Worm (Caenorhabditis elegans) whole organism, L4 larva: ENCODE data around the gene sars-2.

ENCODE experiments used
- F37D6.2 ChIP-seq: sonication (generic microtip); optimal IDR thresholded peaks from 2 replicates; lab custom pipeline; 2016; ENCODE audit warnings: mild to moderate bottlenecking, missing genetic modification characterization, missing compliant biosample characterization
- R02D3.7 ChIP-seq: fragments of 150-350 bp; sonication (generic microtip); optimal IDR thresholded peaks from 3 replicates; lab custom pipeline; 2014; ENCODE audit warnings: missing biosample characterization, missing genetic modification characterization
- T20F7.1 ChIP-seq: fragments of 200-800 bp; sonication (Bioruptor generic); optimal IDR thresholded peaks from 2 replicates; lab custom pipeline; 2018; ENCODE audit warnings: mild to moderate bottlenecking, missing genetic modification characterization, missing compliant biosample characterization
- Y48G9A.11 ChIP-seq: fragments of 200-800 bp; sonication (Bioruptor generic); IDR thresholded peaks from 2 replicates; pipeline ENCODE4 v1.3.6; 2022; ENCODE audit warnings: missing genetic modification reagents, missing genetic modification characterization, missing compliant biosample characterization
- ZK337.2 ChIP-seq: fragments of 200-800 bp; sonication (Bioruptor generic); IDR thresholded peaks from 2 replicates; pipeline ENCODE4 v1.3.6; 2022; ENCODE audit warnings: missing genetic modification reagents, missing genetic modification characterization, missing compliant biosample characterization
- aha-1 ChIP-seq: fragments of 150-350 bp; peaks from one replicate; lab custom pipeline; 2014; ENCODE audit warnings: missing biosample characterization, missing genetic modification characterization
- arid-1 ChIP-seq: fragments of 200-800 bp; sonication (Bioruptor generic); conservative IDR thresholded peaks from 2 replicates; pipeline ENCODE4 v1.3.6; 2022; ENCODE audit warnings: missing genetic modification reagents, missing genetic modification characterization, missing compliant biosample characterization
- attf-4 ChIP-seq: sonication (generic microtip); optimal IDR thresholded peaks from 3 replicates; lab custom pipeline; 2017; ENCODE audit warnings: missing biosample characterization, missing genetic modification characterization
- ceh-20 ChIP-seq: fragments of 200-800 bp; sonication (Bioruptor generic); IDR thresholded peaks from 2 replicates; pipeline ENCODE4 v1.3.6; 2022; ENCODE audit warnings: missing genetic modification reagents, missing genetic modification characterization, missing compliant biosample characterization
- ceh-44 ChIP-seq: fragments of 200-800 bp; sonication (Bioruptor generic); IDR thresholded peaks from 2 replicates; pipeline ENCODE4 v1.3.6; 2022; ENCODE audit warnings: missing genetic modification reagents, missing genetic modification characterization, missing compliant biosample characterization
- ceh-82 ChIP-seq: sonication (generic microtip); optimal IDR thresholded peaks from 2 replicates; lab custom pipeline; 2017; ENCODE audit warnings: missing biosample characterization, missing genetic modification characterization
- ces-1 ChIP-seq: fragments of 150-350 bp; sonication (generic microtip); optimal IDR thresholded peaks from 4 replicates; lab custom pipeline; 2014; ENCODE audit warnings: missing biosample characterization, missing genetic modification reagents, missing genetic modification characterization
- cey-2 ChIP-seq: sonication (generic microtip); optimal IDR thresholded peaks from 3 replicates; lab custom pipeline; 2017; ENCODE audit warnings: missing genetic modification characterization, mild to moderate bottlenecking, missing compliant biosample characterization, antibody characterized with exemption, borderline replicate concordance; ENCODE audit not compliant: insufficient read depth
- daf-19 ChIP-seq: fragments of 200-800 bp; sonication (Bioruptor generic); conservative IDR thresholded peaks from 2 replicates; pipeline ENCODE4 v1.3.6; 2022; ENCODE audit warnings: missing genetic modification characterization, missing compliant biosample characterization
- dmd-6 ChIP-seq: fragments of 200-800 bp; sonication (Bioruptor generic); IDR thresholded peaks from 2 replicates; pipeline ENCODE4 v1.3.6; 2022; ENCODE audit warnings: missing genetic modification reagents, missing genetic modification characterization, missing compliant biosample characterization
- dmd-8 ChIP-seq: fragments of 200-800 bp; sonication (Bioruptor generic); IDR thresholded peaks from 2 replicates; pipeline ENCODE4 v1.3.6; 2022; ENCODE audit warnings: missing genetic modification characterization, missing compliant biosample characterization
- dmd-9 ChIP-seq: fragments of 200-800 bp; sonication (Bioruptor generic); IDR thresholded peaks from 2 replicates; pipeline ENCODE4 v1.3.6; 2022; ENCODE audit warnings: missing genetic modification reagents, missing genetic modification characterization, missing compliant biosample characterization
- dpl-1 ChIP-seq: fragments of 150-350 bp; optimal IDR thresholded peaks from 2 replicates; lab custom pipeline; 2014; ENCODE audit warnings: missing biosample characterization, missing genetic modification reagents, missing genetic modification characterization
- dve-1 ChIP-seq: sonication (generic microtip); optimal IDR thresholded peaks from 2 replicates; lab custom pipeline; 2017; ENCODE audit warnings: antibody characterized with exemption, mild to moderate bottlenecking, missing genetic modification characterization, missing compliant biosample characterization; ENCODE audit not compliant: insufficient read depth
- fkh-10 ChIP-seq: fragments of 150-350 bp; optimal IDR thresholded peaks from 2 replicates; lab custom pipeline; 2014; ENCODE audit warnings: missing biosample characterization, missing genetic modification reagents, missing genetic modification characterization
- hif-1 ChIP-seq, 2 experiments: sonication (generic microtip); optimal IDR thresholded peaks; 2 replicates each; lab custom pipeline; 2016 to 2017; ENCODE audit warnings: missing compliant biosample characterization in 2 of 2, missing genetic modification characterization in 2 of 2, missing genetic modification reagents in 2 of 2, missing genotype in 2 of 2, mild to moderate bottlenecking in 1 of 2
- hlh-11 ChIP-seq: fragments of 200-800 bp; sonication (Bioruptor generic); optimal IDR thresholded peaks from 2 replicates; lab custom pipeline; 2018; ENCODE audit warnings: mild to moderate bottlenecking, missing genetic modification characterization, missing compliant biosample characterization
- hlh-30 ChIP-seq: sonication (generic microtip); optimal IDR thresholded peaks from 2 replicates; lab custom pipeline; 2017; ENCODE audit warnings: antibody characterized with exemption, mild to moderate bottlenecking, missing genetic modification characterization, missing compliant biosample characterization; ENCODE audit not compliant: insufficient read depth
- hmg-1.1 ChIP-seq: fragments of 200-800 bp; sonication (Bioruptor generic); IDR thresholded peaks from 2 replicates; pipeline ENCODE4 v1.3.6; 2022; ENCODE audit warnings: missing genetic modification reagents, missing genetic modification characterization, missing compliant biosample characterization
- lin-13 ChIP-seq: fragments of 150-350 bp; optimal IDR thresholded peaks from 2 replicates; lab custom pipeline; 2014; ENCODE audit warnings: missing biosample characterization, missing genetic modification reagents, missing genetic modification characterization
- lin-29 ChIP-seq: fragments of 200-800 bp; sonication (Bioruptor generic); IDR thresholded peaks from 2 replicates; pipeline ENCODE4 v1.3.6; 2022; ENCODE audit warnings: missing genetic modification reagents, missing genetic modification characterization, missing compliant biosample characterization
- lin-38 ChIP-seq: fragments of 200-800 bp; sonication (Bioruptor generic); IDR thresholded peaks from 2 replicates; pipeline ENCODE4 v1.3.6; 2022; ENCODE audit warnings: missing genetic modification reagents, missing genetic modification characterization, missing compliant biosample characterization
- lin-39 ChIP-seq: fragments of 150-350 bp; optimal IDR thresholded peaks from 2 replicates; lab custom pipeline; 2014; ENCODE audit warnings: missing biosample characterization, missing genetic modification reagents, missing genetic modification characterization
- lsy-2 ChIP-seq, 2 experiments: fragments of 150-350 bp in 1 of 2; sonication (generic microtip) in 1 of 2; optimal IDR thresholded peaks; 2 replicates each; lab custom pipeline; 2014 to 2017; ENCODE audit warnings: missing biosample characterization in 2 of 2, missing genetic modification characterization in 2 of 2
- madf-5 ChIP-seq, 2 experiments: fragments of 200-800 bp; sonication (Bioruptor generic); IDR thresholded peaks; 2 replicates each; pipeline ENCODE4 v1.3.6; 2022; ENCODE audit warnings: missing compliant biosample characterization in 2 of 2, missing genetic modification characterization in 2 of 2
- madf-9 ChIP-seq: fragments of 200-800 bp; sonication (Bioruptor generic); conservative IDR thresholded peaks from 2 replicates; pipeline ENCODE4 v1.3.6; 2022; ENCODE audit warnings: missing genetic modification reagents, missing genetic modification characterization, missing compliant biosample characterization
- mdl-1 ChIP-seq, 2 experiments: fragments of 150-350 bp in 1 of 2; sonication (generic microtip) in 1 of 2; optimal IDR thresholded peaks; 2 replicates each; lab custom pipeline; 2014 to 2017; ENCODE audit warnings: missing biosample characterization in 2 of 2, missing genetic modification characterization in 2 of 2
- mes-2 ChIP-seq: sonication (generic microtip); optimal IDR thresholded peaks from 2 replicates; lab custom pipeline; 2016; ENCODE audit warnings: missing genotype, mild to moderate bottlenecking, missing genetic modification characterization, missing compliant biosample characterization; ENCODE audit not compliant: poor library complexity, severe bottlenecking
- mxl-2 ChIP-seq: fragments of 200-800 bp; sonication (Bioruptor generic); conservative IDR thresholded peaks from 2 replicates; pipeline ENCODE4 v1.3.6; 2022; ENCODE audit warnings: missing genetic modification reagents, missing genetic modification characterization, missing compliant biosample characterization
- nhr-11 ChIP-seq: fragments of 150-350 bp; optimal IDR thresholded peaks from 2 replicates; lab custom pipeline; 2014; ENCODE audit warnings: missing biosample characterization, missing genetic modification characterization
- nhr-237 ChIP-seq: sonication (generic microtip); optimal IDR thresholded peaks from 2 replicates; lab custom pipeline; 2017; ENCODE audit warnings: missing biosample characterization, missing genetic modification characterization
- nhr-42 ChIP-seq: fragments of 200-800 bp; sonication (Bioruptor generic); IDR thresholded peaks from 2 replicates; pipeline ENCODE4 v1.3.6; 2022; ENCODE audit warnings: missing genetic modification characterization, missing compliant biosample characterization
- nhr-48 ChIP-seq: sonication (generic microtip); optimal IDR thresholded peaks from 2 replicates; lab custom pipeline; 2016; ENCODE audit warnings: mild to moderate bottlenecking, missing genetic modification characterization, missing compliant biosample characterization
- nhr-6 ChIP-seq: fragments of 150-350 bp; optimal IDR thresholded peaks from 2 replicates; lab custom pipeline; 2014; ENCODE audit warnings: missing biosample characterization, missing genetic modification characterization
- pqm-1 ChIP-seq: sonication (generic microtip); optimal IDR thresholded peaks from 2 replicates; lab custom pipeline; 2017; ENCODE audit warnings: missing biosample characterization, missing genetic modification characterization
- rbr-2 ChIP-seq: sonication (generic microtip); optimal IDR thresholded peaks from 2 replicates; lab custom pipeline; 2016; ENCODE audit warnings: missing genotype, missing genetic modification characterization, missing compliant biosample characterization
- sdz-12 ChIP-seq: fragments of 200-800 bp; sonication (Bioruptor generic); optimal IDR thresholded peaks from 2 replicates; lab custom pipeline; 2018; ENCODE audit warnings: mild to moderate bottlenecking, missing genetic modification characterization, missing compliant biosample characterization
- set-16 ChIP-seq: fragments of 200-800 bp; sonication (Bioruptor generic); IDR thresholded peaks from 2 replicates; pipeline ENCODE4 v1.3.6; 2022; ENCODE audit warnings: missing genetic modification reagents, missing genetic modification characterization, missing compliant biosample characterization
- skn-1 ChIP-seq: fragments of 150-350 bp; optimal IDR thresholded peaks from 2 replicates; lab custom pipeline; 2014; ENCODE audit warnings: missing biosample characterization, missing genetic modification characterization
- snpc-4 ChIP-seq: fragments of 150-350 bp; optimal IDR thresholded peaks from 2 replicates; lab custom pipeline; 2014; ENCODE audit warnings: missing biosample characterization, missing genetic modification characterization
- spr-1 ChIP-seq: sonication (generic microtip); optimal IDR thresholded peaks from 2 replicates; lab custom pipeline; 2016; ENCODE audit warnings: mild to moderate bottlenecking, missing genetic modification characterization, missing compliant biosample characterization
- tag-97 ChIP-seq: fragments of 200-800 bp; sonication (Bioruptor generic); IDR thresholded peaks from 2 replicates; pipeline ENCODE4 v1.3.6; 2022; ENCODE audit warnings: missing genetic modification characterization, missing compliant biosample characterization
- unc-130 ChIP-seq: sonication (generic microtip); optimal IDR thresholded peaks from 2 replicates; lab custom pipeline; 2016; ENCODE audit warnings: missing genetic modification reagents, missing genetic modification characterization, missing compliant biosample characterization
- unc-39 ChIP-seq: sonication (generic microtip); optimal IDR thresholded peaks from 2 replicates; lab custom pipeline; 2017; ENCODE audit warnings: missing biosample characterization, missing genetic modification characterization
- ztf-7 ChIP-seq: fragments of 150-350 bp; optimal IDR thresholded peaks from 2 replicates; lab custom pipeline; 2014; ENCODE audit warnings: missing biosample characterization, missing genetic modification characterization

sars-2 gene

ce11 chrIV:4400350-4401326, 43.2 kb downstream of the sars-2 start, which contains the start of gene Y24D9A.6 (continued):
- TF ChIP-seq attf-4 (tag; lab: Kevin White, UChicago): no peak
- TF ChIP-seq madf-9: no peak
- no peak for TF ChIP-seq sdz-12 (GFP tag; lab: Kevin White, UChicago)
- no peak for TF ChIP-seq Y48G9A.11
- TF ChIP-seq ces-1: no peak
- TF ChIP-seq dmd-6 (GFP tag; lab: Robert Waterston, UW): peak; percentile 62
- no peak for TF ChIP-seq dmd-9 (GFP tag; lab: Robert Waterston, UW)
- peak; percentile 88 for TF ChIP-seq hlh-11
- no peak for TF ChIP-seq tag-97 (GFP tag; lab: Robert Waterston, UW)
- TF ChIP-seq nhr-237: no peak
- peak; percentile 64 for TF ChIP-seq dve-1 (tag; lab: Kevin White, UChicago)
- TF ChIP-seq spr-1 (tag; lab: Kevin White, UChicago): no peak
- TF ChIP-seq lin-29 (GFP tag; lab: Robert Waterston, UW): 0 out of 2 replicates have a peak, but pooled peaks have one; percentile 41
- TF ChIP-seq daf-19 (GFP tag; lab: Robert Waterston, UW): no peak
- TF ChIP-seq lsy-2 (tag; optimal IDR thresholded peaks at IDR 0.05; lab: Kevin White, UChicago): peak in 1 of 2 experiments; percentile 61
- peak; percentile 11 for TF ChIP-seq nhr-48 (tag; lab: Kevin White, UChicago)
- TF ChIP-seq ceh-82 (tag; lab: Kevin White, UChicago): no peak
- TF ChIP-seq madf-5 (GFP tag; IDR thresholded peaks at IDR 0.05; lab: Robert Waterston, UW): no peak
- TF ChIP-seq lin-13 (GFP tag; lab: Kevin White, UChicago): no peak
- TF ChIP-seq hlh-30 (tag; lab: Kevin White, UChicago): peak; percentile 77
- no peak for TF ChIP-seq nhr-42 (GFP tag; lab: Robert Waterston, UW)
- no peak for TF ChIP-seq snpc-4 (tag; lab: Kevin White, UChicago)
- TF ChIP-seq unc-130: no peak
- TF ChIP-seq nhr-11 (tag; lab: Kevin White, UChicago): no peak
- TF ChIP-seq nhr-6 (tag; lab: Kevin White, UChicago): no peak
- TF ChIP-seq skn-1 (tag; lab: Kevin White, UChicago): no peak
- no peak for TF ChIP-seq T20F7.1
- TF ChIP-seq hif-1 (tag; optimal IDR thresholded peaks at IDR 0.05; lab: Kevin White, UChicago): peak; percentile 8 to 61
- TF ChIP-seq mes-2: peak; percentile 36
- TF ChIP-seq R02D3.7 (tag; lab: Kevin White, UChicago): no peak
- no peak for TF ChIP-seq fkh-10 (GFP tag; lab: Kevin White, UChicago)
- TF ChIP-seq rbr-2 (tag; lab: Kevin White, UChicago): no peak
- TF ChIP-seq arid-1 (GFP tag; lab: Robert Waterston, UW): no peak
- peak; percentile 13; the same call in 1 of the 2 replicates for TF ChIP-seq lin-38
- TF ChIP-seq, all 104 proteins: peak for 30

DNA sequence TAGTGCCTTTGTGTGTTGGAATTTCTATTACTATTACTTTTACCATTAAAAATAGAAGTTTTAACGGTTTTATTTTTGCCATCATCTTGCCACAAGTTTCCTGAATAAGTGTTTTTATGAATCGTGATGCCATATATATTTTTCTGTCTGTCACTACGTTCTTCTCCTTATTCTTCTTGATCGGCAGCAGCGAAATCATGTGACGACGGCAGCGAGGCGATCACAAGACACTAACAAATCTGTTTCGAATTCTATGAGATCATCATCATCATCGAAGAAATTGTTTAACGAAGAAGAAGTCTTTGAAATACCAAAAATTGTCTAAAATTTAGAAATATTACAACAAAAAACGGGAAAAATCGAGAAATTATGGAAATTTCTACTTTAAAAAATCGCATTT, 45.0 kb downstream of the sars-2 start:
- no peak for TF ChIP-seq dmd-8 (GFP tag; lab: Robert Waterston, UW)
- no peak for TF ChIP-seq pqm-1 (tag; lab: Kevin White, UChicago)
- no peak for TF ChIP-seq F37D6.2
- peak in 1 of 2 experiments; percentile 28 for TF ChIP-seq mdl-1 (tag; optimal IDR thresholded peaks at IDR 0.05; lab: Kevin White, UChicago)
- no peak for TF ChIP-seq ZK337.2 (GFP tag; lab: Robert Waterston, UW)
- TF ChIP-seq aha-1 (tag; lab: Kevin White, UChicago): peak; percentile 32
- TF ChIP-seq ceh-44 (GFP tag; lab: Robert Waterston, UW): no peak
- no peak for TF ChIP-seq cey-2 (tag; lab: Kevin White, UChicago)
- TF ChIP-seq dpl-1: peak; percentile 20
- no peak for TF ChIP-seq madf-9
- no peak for TF ChIP-seq rbr-2 (tag; lab: Kevin White, UChicago)
- no peak for TF ChIP-seq set-16 (GFP tag; lab: Robert Waterston, UW)
- TF ChIP-seq lin-39 (tag; lab: Kevin White, UChicago): no peak
- no peak for TF ChIP-seq ztf-7
- TF ChIP-seq ceh-20: no peak
- TF ChIP-seq unc-39 (tag; lab: Kevin White, UChicago): no peak
- peak; percentile 18 for TF ChIP-seq T20F7.1
- no peak for TF ChIP-seq hmg-1.1 (GFP tag; lab: Robert Waterston, UW)
- no peak for TF ChIP-seq mxl-2
